Worm (Caenorhabditis elegans) whole organism, L1 larva: ENCODE results near the gene luc-7L3.

Experiments
- ceh-82 ChIP-seq, 3 experiments: fragments of 150-350 bp in 1 of 3; sonication (generic microtip) in 2 of 3; optimal IDR thresholded peaks; 2 replicates each; lab custom pipeline; 2014 to 2017; ENCODE audit warnings: missing biosample characterization in 3 of 3, missing genetic modification characterization in 3 of 3
- ceh-88 ChIP-seq: fragments of 200-800 bp; sonication (Bioruptor generic); IDR thresholded peaks from 2 replicates; pipeline ENCODE4 v1.3.6; 2022; ENCODE audit warnings: missing genetic modification characterization, missing compliant biosample characterization
- egl-27 ChIP-seq, 2 experiments: fragments of 150-350 bp in 1 of 2; sonication (generic microtip); optimal IDR thresholded peaks; 3 replicates each; lab custom pipeline; 2017 to 2018; ENCODE audit warnings: missing biosample characterization in 2 of 2, missing genetic modification characterization in 2 of 2, missing genetic modification reagents in 2 of 2
- hlh-4 ChIP-seq: sonication (generic microtip); optimal IDR thresholded peaks from 2 replicates; lab custom pipeline; 2016; ENCODE audit warnings: mild to moderate bottlenecking, missing genetic modification characterization, missing compliant biosample characterization
- lin-39 ChIP-seq: fragments of 150-350 bp; optimal IDR thresholded peaks from 2 replicates; lab custom pipeline; 2014; ENCODE audit warnings: missing biosample characterization, missing genetic modification reagents, missing genetic modification characterization
- mef-2 ChIP-seq: fragments of 150-350 bp; optimal IDR thresholded peaks from 2 replicates; lab custom pipeline; 2014; ENCODE audit warnings: missing biosample characterization, missing genetic modification characterization
- mep-1 ChIP-seq: fragments of 150-350 bp; optimal IDR thresholded peaks from 2 replicates; lab custom pipeline; 2014; ENCODE audit warnings: missing biosample characterization, missing genetic modification characterization
- nhr-76 ChIP-seq: sonication (generic microtip); optimal IDR thresholded peaks from 2 replicates; lab custom pipeline; 2017; ENCODE audit warnings: missing biosample characterization, missing genetic modification characterization
- skn-1 ChIP-seq: fragments of 150-350 bp; optimal IDR thresholded peaks from 2 replicates; lab custom pipeline; 2014; ENCODE audit warnings: missing biosample characterization, missing genetic modification characterization
- snpc-4 ChIP-seq: fragments of 150-350 bp; optimal IDR thresholded peaks from 2 replicates; lab custom pipeline; 2014; ENCODE audit warnings: missing biosample characterization, missing genetic modification characterization
- tbx-2 ChIP-seq: sonication (generic microtip); optimal IDR thresholded peaks from 2 replicates; lab custom pipeline; 2016; ENCODE audit warnings: missing genetic modification characterization, missing compliant biosample characterization
- unc-62 ChIP-seq: fragments of 150-350 bp; optimal IDR thresholded peaks from 2 replicates; lab custom pipeline; 2014; ENCODE audit warnings: missing biosample characterization, missing genetic modification reagents, missing genetic modification characterization
- unc-86 ChIP-seq: sonication (generic microtip); optimal IDR thresholded peaks from 2 replicates; lab custom pipeline; 2016; ENCODE audit warnings: missing genetic modification characterization, missing compliant biosample characterization
- unc-98 ChIP-seq: fragments of 200-800 bp; sonication (Bioruptor generic); IDR thresholded peaks from 2 replicates; pipeline ENCODE4 v1.3.6; 2022; ENCODE audit warnings: missing genetic modification characterization, missing compliant biosample characterization

ce11 chrII:116916-117315 is 19.1 kb upstream of the luc-7L3 start, which contains the start of gene srt-54:
- TF ChIP-seq mef-2 (tag; lab: Kevin White, UChicago) (no peak), unc-86 (tag; lab: Kevin White, UChicago) (no peak), nhr-76 (no peak), snpc-4 (tag; lab: Kevin White, UChicago) (no peak), tbx-2 (tag; lab: Kevin White, UChicago) (no peak), hlh-4 (tag; lab: Kevin White, UChicago) (no peak), ceh-82 (tag; optimal IDR thresholded peaks at IDR 0.05; lab: Kevin White, UChicago) (no peak), mep-1 (tag; lab: Kevin White, UChicago) (no peak), skn-1 (tag; lab: Kevin White, UChicago) (no peak), egl-27 (tag; optimal IDR thresholded peaks at IDR 0.05; lab: Kevin White, UChicago) (no peak), ceh-88 (GFP tag; lab: Robert Waterston, UW) (no peak), unc-62 (GFP tag; lab: Kevin White, UChicago) (no peak), lin-39 (tag; lab: Kevin White, UChicago) (no peak), unc-98 (no peak)
